Fruit fly (Drosophila melanogaster): ENCODE results near the gene Tace.

DNA sequence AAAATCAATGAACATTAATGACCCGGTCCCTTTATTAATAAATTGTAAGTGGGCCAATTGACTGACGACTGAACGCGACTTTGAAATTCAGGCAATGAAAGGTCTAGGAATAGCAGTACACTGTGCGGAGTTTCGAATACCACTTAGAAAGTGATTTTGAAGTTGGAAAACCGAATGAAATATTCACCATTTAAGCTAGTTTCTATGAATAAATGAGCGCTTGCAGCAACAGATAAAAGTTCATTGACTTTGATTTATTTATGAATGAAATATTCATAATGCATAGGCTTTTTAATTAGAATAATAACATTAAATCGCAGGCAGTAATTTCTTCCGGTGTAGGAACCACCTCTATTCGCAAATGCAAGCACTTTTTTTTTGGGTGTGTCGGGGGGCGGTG, 20.7 kb downstream of the Tace start:
- no peak for TF ChIP-seq gl (tag; optimal IDR thresholded peaks at IDR 0.05)
- TF ChIP-seq CG8159 (tag; optimal IDR thresholded peaks at IDR 0.05): peak; percentile 27
- TF ChIP-seq CG15710 (tag; optimal IDR thresholded peaks at IDR 0.05): peak; percentile 9
- TF ChIP-seq D1 (tag; optimal IDR thresholded peaks at IDR 0.05): no peak
- peak; percentile 44 for TF ChIP-seq CG8301 (tag; optimal IDR thresholded peaks at IDR 0.05)
- TF ChIP-seq fd96Ca (GFP tag; IDR thresholded peaks at IDR 0.05): peak; percentile 37; the same call in 1 of the 3 replicates
- TF ChIP-seq CG4496 (GFP tag; IDR thresholded peaks at IDR 0.05): peak; percentile 64; the same call in 2 of the 3 replicates
- TF ChIP-seq Ets98B (GFP tag; IDR thresholded peaks at IDR 0.05): peak; percentile 57
- TF ChIP-seq Pif1B (GFP tag; optimal IDR thresholded peaks at IDR 0.05): no peak
- no peak for TF ChIP-seq CG13204 (GFP tag; optimal IDR thresholded peaks at IDR 0.05)
- no peak for TF ChIP-seq CG12605 (GFP tag; IDR thresholded peaks at IDR 0.05)
- TF ChIP-seq CG10348 (GFP tag; IDR thresholded peaks at IDR 0.05): no peak

Data from whole organism, pupa.